Fruit fly (Drosophila melanogaster) whole organism, embryonic: ENCODE results near the gene Tsen34.

Experiments
- Atf-2 ChIP-seq: fragments of 200-800 bp; sonication (Bioruptor generic); optimal IDR thresholded peaks from 2 replicates; lab custom pipeline; 2016; ENCODE audit warnings: missing biosample characterization, missing genetic modification characterization
- CG11560 ChIP-seq: fragments of 200-800 bp; sonication (Bioruptor generic); IDR thresholded peaks from 3 replicates; pipeline ENCODE4 v1.3.6; 2022; ENCODE audit warnings: missing biosample characterization, missing genetic modification characterization
- CG12155 ChIP-seq: fragments of 200-800 bp; sonication (Bioruptor generic); optimal IDR thresholded peaks from 3 replicates; lab custom pipeline; 2016; ENCODE audit warnings: missing biosample characterization, missing genetic modification characterization
- CG15514 ChIP-seq: fragments of 200-800 bp; sonication (Bioruptor generic); optimal IDR thresholded peaks from 3 replicates; lab custom pipeline; 2017; ENCODE audit warnings: missing biosample characterization, missing genetic modification characterization, mild to moderate bottlenecking, moderate library complexity, missing genetic modification reagents
- CG1602 ChIP-seq: fragments of 200-800 bp; sonication (Bioruptor generic); optimal IDR thresholded peaks from 3 replicates; lab custom pipeline; 2016; ENCODE audit warnings: missing biosample characterization, missing genetic modification characterization
- CG1647 ChIP-seq: fragments of 200-800 bp; sonication (Bioruptor generic); optimal IDR thresholded peaks from 3 replicates; lab custom pipeline; 2016; ENCODE audit warnings: missing biosample characterization, missing genetic modification characterization
- CG16779 ChIP-seq: fragments of 200-800 bp; sonication (Bioruptor generic); IDR thresholded peaks from 2 replicates; pipeline ENCODE4 v1.3.6; 2022; ENCODE audit warnings: missing biosample characterization, missing genetic modification characterization
- CG16863 ChIP-seq: fragments of 200-800 bp; sonication (Bioruptor generic); optimal IDR thresholded peaks from 3 replicates; lab custom pipeline; 2016; ENCODE audit warnings: missing biosample characterization, missing genetic modification characterization
- CG17361 ChIP-seq: fragments of 200-800 bp; sonication (Bioruptor generic); IDR thresholded peaks from 3 replicates; pipeline ENCODE4 v1.3.6; 2022; ENCODE audit warnings: missing biosample characterization, missing genetic modification characterization
- CG17612 ChIP-seq: fragments of 200-800 bp; sonication (Bioruptor generic); IDR thresholded peaks from 2 replicates; pipeline ENCODE4 v1.3.6; 2022; ENCODE audit warnings: missing biosample characterization, missing genetic modification characterization
- CG17802 ChIP-seq: fragments of 200-800 bp; sonication (Bioruptor generic); optimal IDR thresholded peaks from 2 replicates; lab custom pipeline; 2018; ENCODE audit warnings: missing biosample characterization, mild to moderate bottlenecking, missing genetic modification characterization, moderate library complexity
- CG2120 ChIP-seq: fragments of 200-800 bp; sonication (Bioruptor generic); optimal IDR thresholded peaks from 3 replicates; lab custom pipeline; 2016; ENCODE audit warnings: missing biosample characterization, missing genetic modification characterization
- CG2875 ChIP-seq: fragments of 200-800 bp; sonication (Bioruptor generic); optimal IDR thresholded peaks from 2 replicates; lab custom pipeline; 2017; ENCODE audit warnings: missing biosample characterization, mild to moderate bottlenecking, missing genetic modification characterization, missing genetic modification reagents
- CG2889 ChIP-seq: fragments of 200-800 bp; sonication (Bioruptor generic); IDR thresholded peaks from 3 replicates; pipeline ENCODE4 v1.3.6; 2022; ENCODE audit warnings: missing biosample characterization, missing genetic modification characterization
- CG32772 ChIP-seq: fragments of 200-800 bp; sonication (Bioruptor generic); IDR thresholded peaks from 2 replicates; pipeline ENCODE4 v1.3.6; 2022; ENCODE audit warnings: missing biosample characterization, missing genetic modification characterization
- CG4328 ChIP-seq: fragments of 200-800 bp; sonication (Bioruptor generic); optimal IDR thresholded peaks from 3 replicates; lab custom pipeline; 2017; ENCODE audit warnings: missing biosample characterization, missing genetic modification reagents, missing genetic modification characterization
- CG4360 ChIP-seq: fragments of 200-800 bp; sonication (Bioruptor generic); IDR thresholded peaks from 2 replicates; pipeline ENCODE4 v1.3.6; 2022; ENCODE audit warnings: missing biosample characterization, missing genetic modification characterization
- CG6791 ChIP-seq: fragments of 200-800 bp; sonication (Bioruptor generic); IDR thresholded peaks from 3 replicates; pipeline ENCODE4 v1.3.6; 2022; ENCODE audit warnings: missing biosample characterization, missing genetic modification characterization; ENCODE audit not compliant: partially characterized antibody
- CG8765 ChIP-seq: fragments of 200-800 bp; sonication (Bioruptor generic); IDR thresholded peaks from 2 replicates; pipeline ENCODE4 v1.3.6; 2022; ENCODE audit warnings: missing biosample characterization, missing genetic modification characterization
- CG9609 ChIP-seq: fragments of 200-800 bp; sonication (Bioruptor generic); optimal IDR thresholded peaks from 3 replicates; lab custom pipeline; 2016; ENCODE audit warnings: missing biosample characterization, missing genetic modification characterization
- D19A ChIP-seq: fragments of 200-800 bp; optimal IDR thresholded peaks from 3 replicates; lab custom pipeline; 2019; ENCODE audit warnings: missing biosample characterization, mild to moderate bottlenecking, missing genetic modification characterization, moderate library complexity
- Dip2 ChIP-seq: fragments of 200-800 bp; sonication (Bioruptor generic); IDR thresholded peaks from 2 replicates; pipeline ENCODE4 v1.3.6; 2022; ENCODE audit warnings: missing biosample characterization, missing genetic modification characterization
- E2f1 ChIP-seq: fragments of 200-800 bp; sonication (Bioruptor generic); IDR thresholded peaks from 2 replicates; pipeline ENCODE4 v1.3.6; 2022; ENCODE audit warnings: missing biosample characterization, missing genetic modification characterization
- ERR ChIP-seq: fragments of 200-800 bp; sonication (Bioruptor generic); optimal IDR thresholded peaks from 2 replicates; lab custom pipeline; 2016; ENCODE audit warnings: missing biosample characterization, missing genetic modification characterization
- Mad ChIP-seq: fragments of 200-800 bp; sonication (Bioruptor generic); optimal IDR thresholded peaks from 2 replicates; lab custom pipeline; 2016; ENCODE audit warnings: missing biosample characterization, missing genetic modification characterization
- Mes4 ChIP-seq: fragments of 200-800 bp; sonication (Bioruptor generic); optimal IDR thresholded peaks from 2 replicates; lab custom pipeline; 2016; ENCODE audit warnings: missing biosample characterization, missing genetic modification characterization
- Myb ChIP-seq: fragments of 200-800 bp; sonication (Bioruptor generic); optimal IDR thresholded peaks from 2 replicates; lab custom pipeline; 2016; ENCODE audit warnings: missing biosample characterization, missing genetic modification characterization
- Neu2 ChIP-seq: fragments of 200-800 bp; sonication (Bioruptor generic); optimal IDR thresholded peaks from 3 replicates; lab custom pipeline; 2016; ENCODE audit warnings: missing biosample characterization, missing genetic modification characterization, borderline replicate concordance
- Scr ChIP-seq: fragments of 200-800 bp; sonication (Bioruptor generic); IDR thresholded peaks from 2 replicates; pipeline ENCODE4 v1.3.6; 2022; ENCODE audit warnings: missing biosample characterization, missing genetic modification characterization; ENCODE audit not compliant: partially characterized antibody
- Side ChIP-seq: fragments of 200-800 bp; sonication (Bioruptor generic); optimal IDR thresholded peaks from 2 replicates; lab custom pipeline; 2016; ENCODE audit warnings: missing biosample characterization, missing genetic modification characterization
- Stat92E ChIP-seq, 3 experiments: fragments of >200 bp in 2 of 3; fragments of 200-800 bp in 1 of 3; sonication (Bioruptor generic) in 1 of 3; optimal IDR thresholded peaks; 2 replicates each; lab custom pipeline; 2017 to 2019; ENCODE audit warnings: missing biosample characterization in 3 of 3, missing genetic modification characterization in 3 of 3, mild to moderate bottlenecking in 1 of 3, moderate library complexity in 1 of 3
- Trl ChIP-seq, 3 experiments: fragments of >200 bp in 2 of 3; fragments of 200-800 bp in 1 of 3; sonication (Bioruptor generic) in 1 of 3; optimal IDR thresholded peaks; 2 replicates in 1 of 3; 3 replicates in 2 of 3; lab custom pipeline; 2016 to 2017; ENCODE audit warnings: missing biosample characterization in 1 of 3, missing genetic modification characterization in 1 of 3
- aop ChIP-seq: fragments of 200-800 bp; sonication (Bioruptor generic); IDR thresholded peaks from 2 replicates; pipeline ENCODE4 v1.3.6; 2022; ENCODE audit warnings: missing biosample characterization, missing genetic modification characterization
- ara ChIP-seq: fragments of 200-800 bp; sonication (Bioruptor generic); IDR thresholded peaks from 2 replicates; pipeline ENCODE4 v1.3.6; 2022; ENCODE audit warnings: missing biosample characterization, missing genetic modification characterization
- bab2 ChIP-seq: fragments of 200-800 bp; sonication (Bioruptor generic); optimal IDR thresholded peaks from 2 replicates; lab custom pipeline; 2016; ENCODE audit warnings: missing biosample characterization, missing genetic modification characterization
- bigmax ChIP-seq: fragments of 200-800 bp; sonication (Bioruptor generic); optimal IDR thresholded peaks from 2 replicates; lab custom pipeline; 2018; ENCODE audit warnings: missing biosample characterization, mild to moderate bottlenecking, missing genetic modification characterization
- chm ChIP-seq: fragments of 200-800 bp; sonication (Bioruptor generic); IDR thresholded peaks from 2 replicates; pipeline ENCODE4 v1.3.6; 2022; ENCODE audit warnings: missing biosample characterization, missing genetic modification characterization
- ci ChIP-seq: fragments of 200-800 bp; sonication (Bioruptor generic); IDR thresholded peaks from 3 replicates; pipeline ENCODE4 v1.3.6; 2022; ENCODE audit warnings: missing biosample characterization, missing genetic modification characterization
- emc ChIP-seq: fragments of 200-800 bp; sonication (Bioruptor generic); optimal IDR thresholded peaks from 2 replicates; lab custom pipeline; 2016; ENCODE audit warnings: missing biosample characterization, missing genetic modification characterization
- hth ChIP-seq: fragments of >200 bp; optimal IDR thresholded peaks from 2 replicates; lab custom pipeline; 2017; ENCODE audit warnings: inconsistent platforms
- pita ChIP-seq: fragments of 200-800 bp; sonication (Bioruptor generic); optimal IDR thresholded peaks from 2 replicates; lab custom pipeline; 2017; ENCODE audit warnings: missing biosample characterization, mild to moderate bottlenecking, missing genetic modification characterization
- pzg ChIP-seq: fragments of 200-800 bp; sonication (Bioruptor generic); optimal IDR thresholded peaks from 3 replicates; lab custom pipeline; 2018; ENCODE audit warnings: missing biosample characterization, mild to moderate bottlenecking, missing genetic modification characterization, moderate library complexity
- salm ChIP-seq: fragments of 200-800 bp; sonication (Bioruptor generic); optimal IDR thresholded peaks from 2 replicates; lab custom pipeline; 2018; ENCODE audit warnings: missing biosample characterization, mild to moderate bottlenecking, missing genetic modification characterization
- seq ChIP-seq: fragments of 200-800 bp; sonication (Bioruptor generic); IDR thresholded peaks from 2 replicates; pipeline ENCODE4 v1.3.6; 2022; ENCODE audit warnings: missing biosample characterization, missing genetic modification characterization
- so ChIP-seq: fragments of 200-800 bp; sonication (Bioruptor generic); IDR thresholded peaks from 3 replicates; pipeline ENCODE4 v1.3.6; 2022; ENCODE audit warnings: missing biosample characterization, missing genetic modification characterization
- ttk ChIP-seq: fragments of 200-800 bp; sonication (Bioruptor generic); IDR thresholded peaks from 2 replicates; pipeline ENCODE4 v2.1.2; 2022; ENCODE audit warnings: missing biosample characterization, missing genetic modification characterization
- unpg ChIP-seq: fragments of 200-800 bp; sonication (Bioruptor generic); optimal IDR thresholded peaks from 3 replicates; lab custom pipeline; 2018; ENCODE audit warnings: missing biosample characterization, mild to moderate bottlenecking, missing genetic modification characterization, moderate library complexity
- vnd ChIP-seq: fragments of 200-800 bp; sonication (Bioruptor generic); IDR thresholded peaks from 3 replicates; pipeline ENCODE4 v1.3.6; 2022; ENCODE audit warnings: missing biosample characterization, missing genetic modification characterization; ENCODE audit not compliant: partially characterized antibody
- wdn ChIP-seq: fragments of 200-800 bp; sonication (Bioruptor generic); IDR thresholded peaks from 2 replicates; pipeline ENCODE4 v1.3.6; 2022; ENCODE audit warnings: missing biosample characterization, missing genetic modification characterization
- wek ChIP-seq: fragments of 200-800 bp; sonication (Bioruptor generic); optimal IDR thresholded peaks from 3 replicates; lab custom pipeline; 2018; ENCODE audit warnings: missing biosample characterization, mild to moderate bottlenecking, missing genetic modification characterization, moderate library complexity

Tsen34 gene

dm6 chr3L:14759984-14760626 lies 1.5 kb downstream of the Tsen34 start (continued):
- peak; percentile 6; the same call in 1 of the 2 replicates for TF ChIP-seq chm (GFP tag; lab: Robert Waterston, UW)
- TF ChIP-seq Scr (GFP tag; lab: Robert Waterston, UW): no peak
- TF ChIP-seq wek (GFP tag; lab: Kevin White, UChicago): no peak
- TF ChIP-seq bigmax (GFP tag; lab: Kevin White, UChicago): peak; percentile 39
- TF ChIP-seq aop (GFP tag; lab: Robert Waterston, UW): no peak
- TF ChIP-seq Side (GFP tag; lab: Kevin White, UChicago): peak; percentile 35
- TF ChIP-seq unpg (GFP tag; lab: Kevin White, UChicago): peak; percentile 81
- TF ChIP-seq ttk (GFP tag; lab: Robert Waterston, UW): peak; percentile 44; the same call in 1 of the 2 replicates
- no peak for TF ChIP-seq seq (GFP tag; lab: Robert Waterston, UW)
- peak; percentile 55; the same call in 2 of the 3 replicates for TF ChIP-seq so
- peak; percentile 36 for TF ChIP-seq CG15514
- TF ChIP-seq Mad: peak; percentile 28
- no peak for TF ChIP-seq pita (GFP tag; lab: Kevin White, UChicago)
- peak; percentile 82 for TF ChIP-seq ci (GFP tag; lab: Robert Waterston, UW)
- peak; percentile 34 for TF ChIP-seq Atf-2 (GFP tag; lab: Kevin White, UChicago)
- TF ChIP-seq CG32772 (GFP tag; lab: Robert Waterston, UW): peak; percentile 62
- TF ChIP-seq CG17361 (GFP tag; lab: Robert Waterston, UW): peak; percentile 52; the same call in 1 of the 3 replicates
- TF ChIP-seq hth (lab: Kevin White, UChicago): no peak
- TF ChIP-seq CG16863 (GFP tag; lab: Kevin White, UChicago): peak; percentile 24
- no peak for TF ChIP-seq Neu2 (GFP tag; lab: Kevin White, UChicago)
- peak; percentile 69 for TF ChIP-seq CG12155 (GFP tag; lab: Kevin White, UChicago)
- peak; percentile 83 for TF ChIP-seq CG2120 (GFP tag; lab: Kevin White, UChicago)
- no peak for TF ChIP-seq ERR
- TF ChIP-seq CG2889 (GFP tag; lab: Robert Waterston, UW): no peak
- peak; percentile 66 for TF ChIP-seq CG1602 (GFP tag; lab: Kevin White, UChicago)
- peak; percentile 58 for TF ChIP-seq CG9609 (GFP tag; lab: Kevin White, UChicago)
- TF ChIP-seq bab2 (GFP tag; lab: Kevin White, UChicago): peak; percentile 69
- TF ChIP-seq Stat92E (GFP tag; optimal IDR thresholded peaks at IDR 0.05; lab: Kevin White, UChicago): no peak
- TF ChIP-seq CG4328 (GFP tag; lab: Kevin White, UChicago): no peak
- peak; percentile 18; the same call in 1 of the 2 replicates for TF ChIP-seq wdn
- 0 out of 3 replicates have a peak, but pooled peaks have one; percentile 44 for TF ChIP-seq CG6791 (GFP tag; lab: Robert Waterston, UW)
- peak; percentile 58 for TF ChIP-seq CG2875
- TF ChIP-seq ara (GFP tag; lab: Robert Waterston, UW): peak; percentile 61
- TF ChIP-seq E2f1 (GFP tag; lab: Robert Waterston, UW): peak; percentile 69
- peak; percentile 25 for TF ChIP-seq salm (tag; lab: Kevin White, UChicago)
- TF ChIP-seq Mes4 (GFP tag; lab: Kevin White, UChicago): peak; percentile 41
- TF ChIP-seq CG8765 (GFP tag; lab: Robert Waterston, UW): 0 out of 2 replicates have a peak, but pooled peaks have one; percentile 6
- TF ChIP-seq emc (GFP tag; lab: Kevin White, UChicago): peak; percentile 66
- no peak for TF ChIP-seq Dip2
- no peak for TF ChIP-seq CG11560 (tag; lab: Robert Waterston, UW)
- peak; percentile 6 for TF ChIP-seq CG17802
- no peak for TF ChIP-seq vnd (GFP tag; lab: Robert Waterston, UW)
- TF ChIP-seq D19A (tag; lab: Kevin White, UChicago): peak; percentile 7
- TF ChIP-seq pzg (GFP tag; lab: Kevin White, UChicago): no peak
- no peak for TF ChIP-seq CG17612 (GFP tag; lab: Robert Waterston, UW)
- peak; percentile 90 to 98 for TF ChIP-seq Trl (optimal IDR thresholded peaks at IDR 0.05; lab: Kevin White, UChicago)
- peak; percentile 45 for TF ChIP-seq Trl (GFP tag; optimal IDR thresholded peaks at IDR 0.05; lab: Kevin White, UChicago)
- TF ChIP-seq Myb (GFP tag; lab: Kevin White, UChicago): peak; percentile 34
- peak; percentile 39 for TF ChIP-seq CG1647 (GFP tag; lab: Kevin White, UChicago)
- TF ChIP-seq CG16779: 0 out of 2 replicates have a peak, but pooled peaks have one; percentile 56
- no peak for TF ChIP-seq CG4360 (GFP tag; lab: Robert Waterston, UW)
